Worm (Caenorhabditis elegans): ENCODE results near the gene tat-2.
A peak's percentile ranks its signal among the peaks of the same experiment; 100 is the strongest.

ce11 chrIV:4807219-4807618 is 39.5 kb downstream of the tat-2 start, which contains the start of gene H06H21.11:
- no peak for TF ChIP-seq mep-1 (tag; optimal IDR thresholded peaks at IDR 0.05)
- no peak for TF ChIP-seq dpl-1 (GFP tag; optimal IDR thresholded peaks at IDR 0.05)
- TF ChIP-seq ces-1 (GFP tag; optimal IDR thresholded peaks at IDR 0.05) = no peak
- TF ChIP-seq ceh-82 (tag; optimal IDR thresholded peaks at IDR 0.05) = no peak
- TF ChIP-seq aha-1 (tag) = peak; percentile 25
- TF ChIP-seq hlh-11 (tag; optimal IDR thresholded peaks at IDR 0.05) = no peak
- no peak for TF ChIP-seq jun-1 (tag; optimal IDR thresholded peaks at IDR 0.05)
- no peak for TF ChIP-seq egl-27 (tag; optimal IDR thresholded peaks at IDR 0.05)
- TF ChIP-seq F44E2.7 (GFP tag; IDR thresholded peaks at IDR 0.05) = no peak
- no peak for TF ChIP-seq dmd-6 (GFP tag; IDR thresholded peaks at IDR 0.05)
- TF ChIP-seq daf-8 (GFP tag; IDR thresholded peaks at IDR 0.05) = no peak
- no peak for TF ChIP-seq nhr-11 (tag; optimal IDR thresholded peaks at IDR 0.05)
- no peak for TF ChIP-seq fos-1 (tag; optimal IDR thresholded peaks at IDR 0.05)
